Worm (Caenorhabditis elegans): ENCODE data around the gene F17C11.12.

- no peak for TF ChIP-seq ceh-2 (tag; optimal IDR thresholded peaks at IDR 0.05)
- TF ChIP-seq elt-2 (tag; optimal IDR thresholded peaks at IDR 0.05) = no peak
- no peak for TF ChIP-seq ceh-48 (tag; optimal IDR thresholded peaks at IDR 0.05)
- TF ChIP-seq ceh-14 (tag; optimal IDR thresholded peaks at IDR 0.05) = no peak
- TF ChIP-seq ztf-16 (tag; optimal IDR thresholded peaks at IDR 0.05) = no peak
- TF ChIP-seq ama-1 (optimal IDR thresholded peaks at IDR 0.05) = no peak
- TF ChIP-seq pax-1 (tag; optimal IDR thresholded peaks at IDR 0.05) = no peak
- no peak for TF ChIP-seq zip-5 (tag; optimal IDR thresholded peaks at IDR 0.05)
- no peak for TF ChIP-seq npax-4 (tag; optimal IDR thresholded peaks at IDR 0.05)
- no peak for TF ChIP-seq F13H6.1 (tag; optimal IDR thresholded peaks at IDR 0.05)
Observed at ce11 chrV:10887564-10887963, 49.2 kb downstream of the F17C11.12 start.

Measured in whole organism, late embryonic.